Worm (Caenorhabditis elegans): ENCODE measurements around the gene nduf-11.

Gene nduf-11

DNA sequence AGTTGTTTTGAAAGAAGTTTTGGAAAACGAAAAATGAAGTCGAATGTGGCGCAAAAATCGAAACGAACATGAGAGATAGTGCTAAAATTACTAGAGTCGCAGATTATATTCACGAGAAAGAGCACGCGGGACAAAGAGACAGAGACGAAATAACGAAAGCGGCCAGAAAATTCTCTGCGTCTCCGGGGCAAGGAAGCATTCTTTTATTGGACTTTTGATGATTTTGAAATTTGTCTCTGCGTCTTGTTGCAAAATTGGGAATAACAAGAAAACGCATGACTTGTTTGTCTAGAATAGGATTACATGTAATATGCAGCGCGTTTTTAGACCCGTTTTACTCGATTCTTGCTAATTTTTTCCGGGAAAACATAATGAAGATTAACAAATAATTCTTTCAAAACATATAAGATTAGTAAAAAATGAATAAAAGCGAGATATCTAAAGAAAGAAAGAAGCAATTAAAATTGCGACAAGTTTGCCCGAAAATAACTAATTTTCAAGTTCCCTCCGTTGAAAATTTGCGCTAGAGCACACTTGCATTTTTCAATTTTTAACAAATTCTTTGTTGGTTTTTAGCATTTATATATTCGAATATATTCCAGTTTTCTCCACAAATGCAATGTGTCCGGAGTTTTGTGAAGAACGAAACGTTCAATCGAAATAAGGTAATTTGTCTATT is 2.6 kb upstream of the nduf-11 start, which contains the start of the genes B0491.6 and pigm-1:
Gene B0491.6 (minus strand): TSS at position 466 of the 679 bp plus-strand sequence.
Gene pigm-1 (plus strand): TSS at position 568 of the 679 bp plus-strand sequence.
- TF ChIP-seq K02D7.2 (tag; optimal IDR thresholded peaks at IDR 0.05) (no peak), ets-4 (tag; optimal IDR thresholded peaks at IDR 0.05) (peak; percentile 9), pha-2 (tag; optimal IDR thresholded peaks at IDR 0.05) (peak; percentile 34), hlh-30 (tag; optimal IDR thresholded peaks at IDR 0.05; ENCODE audit: insufficient read depth) (peak; percentile 19), sox-2 (GFP tag; IDR thresholded peaks at IDR 0.05) (no peak), hlh-15 (tag; optimal IDR thresholded peaks at IDR 0.05) (no peak), hlh-13 (GFP tag; optimal IDR thresholded peaks at IDR 0.05) (no peak), C08G9.2 (tag; optimal IDR thresholded peaks at IDR 0.05) (no peak), ref-2 (tag; optimal IDR thresholded peaks at IDR 0.05) (no peak), unc-55 (GFP tag; optimal IDR thresholded peaks at IDR 0.05) (peak; percentile 16), tbx-2 (tag; optimal IDR thresholded peaks at IDR 0.05) (peak; percentile 46), odd-2 (tag; optimal IDR thresholded peaks at IDR 0.05) (no peak), ceh-14 (tag; optimal IDR thresholded peaks at IDR 0.05) (peak; percentile 67), zip-5 (tag; optimal IDR thresholded peaks at IDR 0.05) (no peak), eyg-1 (tag; optimal IDR thresholded peaks at IDR 0.05) (no peak), ceh-31 (tag; optimal IDR thresholded peaks at IDR 0.05) (peak; percentile 44), pros-1 (tag; optimal IDR thresholded peaks at IDR 0.05) (peak; percentile 4), ceh-30 (tag; optimal IDR thresholded peaks at IDR 0.05) (no peak), pat-9 (tag; optimal IDR thresholded peaks at IDR 0.05) (no peak), sdc-2 (tag; optimal IDR thresholded peaks at IDR 0.05) (no peak), pag-3 (tag; optimal IDR thresholded peaks at IDR 0.05; ENCODE audit: borderline replicate concordance) (no peak), ceh-45 (GFP tag; IDR thresholded peaks at IDR 0.05) (no peak), unc-42 (tag; optimal IDR thresholded peaks at IDR 0.05) (peak; percentile 91), lin-11 (tag; optimal IDR thresholded peaks at IDR 0.05) (no peak), lim-6 (tag; optimal IDR thresholded peaks at IDR 0.05) (peak; percentile 15), fax-1 (tag; optimal IDR thresholded peaks at IDR 0.05) (no peak), ceh-2 (tag; optimal IDR thresholded peaks at IDR 0.05) (no peak), fkh-6 (tag; optimal IDR thresholded peaks at IDR 0.05) (no peak), ceh-19 (GFP tag; optimal IDR thresholded peaks at IDR 0.05) (no peak), nfya-1 (tag; optimal IDR thresholded peaks at IDR 0.05) (peak; percentile 42), ztf-16 (tag; optimal IDR thresholded peaks at IDR 0.05) (no peak)

DNA sequence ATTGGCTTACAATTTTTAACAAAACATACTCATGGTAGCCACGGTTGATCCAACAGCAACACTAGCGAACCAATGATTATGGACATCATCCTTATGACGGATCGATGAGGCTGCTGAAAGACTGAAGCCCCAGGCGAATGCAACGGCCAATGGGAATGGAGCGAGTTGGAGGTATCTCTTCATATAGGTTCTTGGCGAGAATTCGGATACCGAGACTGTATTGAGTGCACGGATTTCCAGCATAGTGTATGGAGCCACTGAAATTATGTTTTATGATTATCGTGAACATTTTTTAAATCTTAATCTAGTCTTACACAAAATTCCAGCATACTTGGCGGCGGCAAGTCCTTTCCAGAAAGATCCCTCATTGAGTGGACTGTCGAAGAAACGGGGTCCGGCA is 866 bp downstream of the nduf-11 start:
- TF ChIP-seq ets-4 (tag; optimal IDR thresholded peaks at IDR 0.05) (no peak), ama-1 (optimal IDR thresholded peaks at IDR 0.05) (no peak)

DNA sequence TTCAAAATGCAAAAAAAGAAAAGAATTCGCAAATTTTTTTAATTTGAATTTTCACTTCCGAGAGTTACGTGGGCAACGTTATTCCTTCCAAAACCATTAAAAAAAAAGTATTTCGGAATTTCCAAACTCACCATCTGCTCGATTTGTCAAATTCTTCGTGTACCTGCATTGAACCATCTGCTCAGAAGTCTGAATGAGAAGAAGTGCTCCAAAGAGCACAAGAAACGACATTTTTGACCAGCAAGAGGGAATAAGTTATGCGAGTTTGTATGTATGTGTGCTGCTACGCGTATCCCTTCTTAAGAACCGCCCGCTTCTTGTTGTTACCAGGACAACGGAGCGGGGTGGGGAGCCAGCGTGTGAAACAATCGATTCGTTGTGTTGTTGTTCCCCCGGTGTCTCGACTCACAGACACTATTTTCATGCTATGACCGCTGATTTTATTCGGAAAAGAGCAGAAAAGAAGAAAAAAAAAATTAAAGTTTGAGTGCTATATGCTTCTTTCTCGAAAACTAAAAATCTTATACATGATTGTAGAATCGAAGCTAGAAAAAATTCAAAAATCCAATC is 2.0 kb downstream of the nduf-11 start, which contains the start of gene lgc-20:
Gene lgc-20 (minus strand): TSS at position 311 of the 570 bp plus-strand sequence.
- no peak for TF ChIP-seq K02D7.2 (tag; optimal IDR thresholded peaks at IDR 0.05)
- TF ChIP-seq che-1 (tag; optimal IDR thresholded peaks at IDR 0.05) = no peak
- TF ChIP-seq ceh-48 (tag; optimal IDR thresholded peaks at IDR 0.05) = peak; percentile 2
- TF ChIP-seq tbx-7 (tag; optimal IDR thresholded peaks at IDR 0.05) = no peak

DNA sequence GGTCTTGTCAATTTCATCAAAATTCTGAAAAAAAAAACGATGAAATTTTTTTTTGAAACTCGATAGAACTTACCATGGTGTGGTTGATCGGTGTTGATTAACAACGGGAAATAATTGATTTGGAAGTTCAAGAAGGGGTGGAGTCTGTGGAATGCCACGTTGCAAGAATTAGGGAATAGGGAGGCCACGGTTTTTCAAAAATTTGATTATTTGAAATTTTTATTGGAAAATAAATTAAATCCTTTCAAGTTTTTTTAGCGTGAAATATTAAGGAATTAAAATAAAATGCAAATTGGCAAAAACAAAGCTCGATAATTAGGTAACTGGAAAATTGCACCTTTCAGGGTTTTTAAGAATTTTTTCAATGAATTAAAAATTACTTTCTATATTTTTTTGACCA is 5.9 kb downstream of the nduf-11 start, which contains the start of gene rmd-3:
Gene rmd-3 (minus strand): TSS at position 101 of the 400 bp plus-strand sequence.
- TF ChIP-seq pat-9 (tag; optimal IDR thresholded peaks at IDR 0.05) (no peak), gmeb-2 (tag; optimal IDR thresholded peaks at IDR 0.05) (no peak), ceh-14 (tag; optimal IDR thresholded peaks at IDR 0.05) (no peak), ceh-22 (tag; optimal IDR thresholded peaks at IDR 0.05) (no peak), sox-4 (tag; optimal IDR thresholded peaks at IDR 0.05) (no peak)

Measured in whole organism, late embryonic.